Worm (Caenorhabditis elegans) whole organism, mixed stage, embryonic: Measurements from ENCODE around the gene C18H2.5.
A peak's percentile ranks its signal among the peaks of the same experiment; 100 is the strongest.

Experiments
- M03D4.4 ChIP-seq: sonication (generic microtip); optimal IDR thresholded peaks from 2 replicates; lab custom pipeline; 2017; ENCODE audit warnings: mild to moderate bottlenecking, missing genetic modification characterization, missing compliant biosample characterization
- bed-3 ChIP-seq: fragments of 200-800 bp; sonication (Bioruptor generic); optimal IDR thresholded peaks from 3 replicates; lab custom pipeline; 2018; ENCODE audit warnings: mild to moderate bottlenecking, missing genetic modification characterization, moderate library complexity, missing compliant biosample characterization
- blmp-1 ChIP-seq: fragments of 150-350 bp; optimal IDR thresholded peaks from 2 replicates; lab custom pipeline; 2014; ENCODE audit warnings: missing biosample characterization, missing genetic modification characterization
- ceh-39 ChIP-seq: fragments of 150-350 bp; optimal IDR thresholded peaks from 2 replicates; lab custom pipeline; 2014; ENCODE audit warnings: missing biosample characterization, missing genetic modification characterization
- ceh-43 ChIP-seq: fragments of 200-800 bp; sonication (Bioruptor generic); optimal IDR thresholded peaks from 2 replicates; lab custom pipeline; 2018; ENCODE audit warnings: mild to moderate bottlenecking, missing genetic modification characterization, moderate library complexity, missing compliant biosample characterization
- ceh-83 ChIP-seq: fragments of 200-800 bp; sonication (Bioruptor generic); optimal IDR thresholded peaks from 2 replicates; lab custom pipeline; 2018; ENCODE audit warnings: mild to moderate bottlenecking, missing genetic modification characterization, missing compliant biosample characterization
- ces-1 ChIP-seq: fragments of 150-350 bp; optimal IDR thresholded peaks from 2 replicates; lab custom pipeline; 2014; ENCODE audit warnings: missing biosample characterization, missing genetic modification reagents, missing genetic modification characterization
- cnd-1 ChIP-seq: fragments of 200-800 bp; sonication (Bioruptor generic); optimal IDR thresholded peaks from 2 replicates; lab custom pipeline; 2018; ENCODE audit warnings: mild to moderate bottlenecking, missing genetic modification characterization, missing compliant biosample characterization
- drap-1 ChIP-seq: fragments of 200-800 bp; sonication (Bioruptor generic); optimal IDR thresholded peaks from 3 replicates; lab custom pipeline; 2018; ENCODE audit warnings: mild to moderate bottlenecking, missing genetic modification characterization, missing compliant biosample characterization
- elt-1 ChIP-seq: sonication (generic microtip); optimal IDR thresholded peaks from 2 replicates; lab custom pipeline; 2017; ENCODE audit warnings: missing genetic modification characterization, mild to moderate bottlenecking, missing compliant biosample characterization, antibody characterized with exemption, moderate library complexity, borderline replicate concordance; ENCODE audit not compliant: insufficient read depth
- elt-3 ChIP-seq: fragments of 150-350 bp; optimal IDR thresholded peaks from 2 replicates; lab custom pipeline; 2014; ENCODE audit warnings: missing biosample characterization, missing genetic modification characterization
- flh-1 ChIP-seq: fragments of 200-800 bp; sonication (Bioruptor generic); optimal IDR thresholded peaks from 2 replicates; lab custom pipeline; 2018; ENCODE audit warnings: mild to moderate bottlenecking, missing genetic modification characterization, moderate library complexity, missing compliant biosample characterization
- ham-2 ChIP-seq: fragments of 200-800 bp; sonication (Bioruptor generic); optimal IDR thresholded peaks from 2 replicates; lab custom pipeline; 2018; ENCODE audit warnings: mild to moderate bottlenecking, missing genetic modification characterization, missing compliant biosample characterization
- hlh-1 ChIP-seq: fragments of 150-350 bp; optimal IDR thresholded peaks from 2 replicates; lab custom pipeline; 2014; ENCODE audit warnings: missing biosample characterization, missing genetic modification reagents, missing genetic modification characterization
- lin-13 ChIP-seq: fragments of 150-350 bp; optimal IDR thresholded peaks from 2 replicates; lab custom pipeline; 2014; ENCODE audit warnings: missing biosample characterization, missing genetic modification characterization
- lin-32 ChIP-seq: fragments of 200-800 bp; sonication (Bioruptor generic); optimal IDR thresholded peaks from 2 replicates; lab custom pipeline; 2018; ENCODE audit warnings: mild to moderate bottlenecking, missing genetic modification characterization, missing compliant biosample characterization
- lsy-2 ChIP-seq: fragments of 150-350 bp; optimal IDR thresholded peaks from 2 replicates; lab custom pipeline; 2014; ENCODE audit warnings: missing biosample characterization, missing genetic modification characterization
- mab-5 ChIP-seq: fragments of 150-350 bp; optimal IDR thresholded peaks from 2 replicates; lab custom pipeline; 2014; ENCODE audit warnings: missing biosample characterization, missing genetic modification characterization
- mep-1 ChIP-seq: fragments of 150-350 bp; optimal IDR thresholded peaks from 2 replicates; lab custom pipeline; 2017; ENCODE audit warnings: missing biosample characterization, missing genetic modification reagents, missing genetic modification characterization, inconsistent platforms
- mls-2 ChIP-seq: sonication (generic microtip); optimal IDR thresholded peaks from 2 replicates; lab custom pipeline; 2016; ENCODE audit warnings: mild to moderate bottlenecking, missing genetic modification characterization, moderate library complexity, missing compliant biosample characterization
- nhr-12 ChIP-seq: fragments of 150-350 bp; optimal IDR thresholded peaks from 2 replicates; lab custom pipeline; 2014; ENCODE audit warnings: missing biosample characterization, missing genetic modification characterization
- nhr-2 ChIP-seq: fragments of 150-350 bp; optimal IDR thresholded peaks from 2 replicates; lab custom pipeline; 2014; ENCODE audit warnings: missing biosample characterization, missing genetic modification characterization
- nhr-237 ChIP-seq: fragments of 150-350 bp; optimal IDR thresholded peaks from 2 replicates; lab custom pipeline; 2014; ENCODE audit warnings: missing biosample characterization, missing genetic modification characterization
- nhr-28 ChIP-seq: fragments of 150-350 bp; optimal IDR thresholded peaks from 2 replicates; lab custom pipeline; 2014; ENCODE audit warnings: missing biosample characterization, missing genetic modification characterization
- nhr-76 ChIP-seq: sonication (generic microtip); optimal IDR thresholded peaks from 2 replicates; lab custom pipeline; 2017; ENCODE audit warnings: missing biosample characterization, missing genetic modification characterization
- pha-4 ChIP-seq: fragments of 150-350 bp; optimal IDR thresholded peaks from 2 replicates; lab custom pipeline; 2018; ENCODE audit warnings: missing biosample characterization, missing genetic modification reagents, missing genetic modification characterization
- sem-2 ChIP-seq: fragments of 200-800 bp; sonication (Bioruptor generic); optimal IDR thresholded peaks from 2 replicates; lab custom pipeline; 2018; ENCODE audit warnings: mild to moderate bottlenecking, missing genetic modification characterization, missing compliant biosample characterization
- snpc-4 ChIP-seq: fragments of 150-350 bp; optimal IDR thresholded peaks from 2 replicates; lab custom pipeline; 2014; ENCODE audit warnings: missing biosample characterization, missing genetic modification characterization
- sptf-1 ChIP-seq: sonication (generic microtip); optimal IDR thresholded peaks from 2 replicates; lab custom pipeline; 2017; ENCODE audit warnings: mild to moderate bottlenecking, missing genetic modification characterization, moderate library complexity, missing compliant biosample characterization
- tbx-8 ChIP-seq: fragments of 200-800 bp; sonication (Bioruptor generic); optimal IDR thresholded peaks from 2 replicates; lab custom pipeline; 2018; ENCODE audit warnings: mild to moderate bottlenecking, missing genetic modification characterization, moderate library complexity, missing compliant biosample characterization
- unc-120 ChIP-seq: sonication (generic microtip); optimal IDR thresholded peaks from 2 replicates; lab custom pipeline; 2017; ENCODE audit warnings: missing genetic modification characterization, missing compliant biosample characterization; ENCODE audit not compliant: poor library complexity, severe bottlenecking
- unc-39 ChIP-seq: fragments of 150-350 bp; optimal IDR thresholded peaks from 2 replicates; lab custom pipeline; 2014; ENCODE audit warnings: missing biosample characterization, missing genetic modification characterization
- unc-62 ChIP-seq: fragments of 150-350 bp; optimal IDR thresholded peaks from 2 replicates; lab custom pipeline; 2014; ENCODE audit warnings: missing biosample characterization, missing genetic modification reagents, missing genetic modification characterization
- zip-8 ChIP-seq: fragments of 150-350 bp; optimal IDR thresholded peaks from 2 replicates; lab custom pipeline; 2014; ENCODE audit warnings: missing biosample characterization, missing genetic modification characterization
- ztf-11 ChIP-seq: fragments of 150-350 bp; optimal IDR thresholded peaks from 2 replicates; lab custom pipeline; 2014; ENCODE audit warnings: missing biosample characterization, missing genetic modification characterization

C18H2.5 gene

ce11 chrIII:7718318-7718717 is 24.1 kb upstream of the C18H2.5 start:
- TF ChIP-seq cnd-1 (tag; lab: Kevin White, UChicago) (no peak), unc-62 (GFP tag; lab: Kevin White, UChicago) (peak; percentile 47), lsy-2 (peak; percentile 4), sptf-1 (tag; lab: Kevin White, UChicago) (no peak), mep-1 (tag; lab: Kevin White, UChicago) (peak; percentile 25), pha-4 (tag; lab: Kevin White, UChicago) (no peak), nhr-237 (tag; lab: Kevin White, UChicago) (peak; percentile 24)

- peak; percentile 66 for TF ChIP-seq hlh-1 (tag; lab: Kevin White, UChicago)
- TF ChIP-seq nhr-2: peak; percentile 75
- TF ChIP-seq lsy-2: no peak
Observed at ce11 chrIII:7716550-7716949, 22.4 kb upstream of the C18H2.5 start.

- no peak for TF ChIP-seq ztf-11 (tag; lab: Kevin White, UChicago)
- TF ChIP-seq hlh-1 (tag; lab: Kevin White, UChicago): peak; percentile 36
- peak; percentile 69 for TF ChIP-seq mep-1 (tag; lab: Kevin White, UChicago)
Observed at ce11 chrIII:7711908-7712359, 17.8 kb upstream of the C18H2.5 start, which contains the start of gene C03B8.3. Gene C03B8.3, plus strand, starts transcription at chrIII:7712309.

- no peak for TF ChIP-seq lsy-2
- no peak for TF ChIP-seq bed-3 (GFP tag; lab: Kevin White, UChicago)
- TF ChIP-seq ceh-43: no peak
- TF ChIP-seq mls-2 (tag; lab: Kevin White, UChicago): no peak
- TF ChIP-seq ceh-39 (tag; lab: Kevin White, UChicago): no peak
- TF ChIP-seq elt-3 (tag; lab: Kevin White, UChicago): no peak
- no peak for TF ChIP-seq nhr-12 (tag; lab: Kevin White, UChicago)
- no peak for TF ChIP-seq M03D4.4 (tag; lab: Kevin White, UChicago)
- TF ChIP-seq sptf-1 (tag; lab: Kevin White, UChicago): no peak
- no peak for TF ChIP-seq drap-1
- no peak for TF ChIP-seq lin-13 (tag; lab: Kevin White, UChicago)
- TF ChIP-seq pha-4 (tag; lab: Kevin White, UChicago): no peak
- no peak for TF ChIP-seq ztf-11 (tag; lab: Kevin White, UChicago)
- TF ChIP-seq elt-1 (tag; lab: Kevin White, UChicago): no peak
- TF ChIP-seq nhr-2: no peak
- no peak for TF ChIP-seq flh-1 (GFP tag; lab: Kevin White, UChicago)
- no peak for TF ChIP-seq nhr-237 (tag; lab: Kevin White, UChicago)
- TF ChIP-seq cnd-1 (tag; lab: Kevin White, UChicago): no peak
Observed at ce11 chrIII:7711495-7711894, 17.3 kb upstream of the C18H2.5 start.

ce11 chrIII:7710943-7711342 is 16.8 kb upstream of the C18H2.5 start:
- TF ChIP-seq lsy-2 (peak; percentile 23), mep-1 (tag; lab: Kevin White, UChicago) (no peak), unc-120 (tag; lab: Kevin White, UChicago) (peak; percentile 73), bed-3 (GFP tag; lab: Kevin White, UChicago) (no peak), unc-39 (tag; lab: Kevin White, UChicago) (no peak), cnd-1 (tag; lab: Kevin White, UChicago) (peak; percentile 39), mls-2 (tag; lab: Kevin White, UChicago) (peak; percentile 40), nhr-237 (tag; lab: Kevin White, UChicago) (peak; percentile 16), ceh-83 (GFP tag; lab: Kevin White, UChicago) (no peak), mab-5 (tag; lab: Kevin White, UChicago) (no peak), sem-2 (GFP tag; lab: Kevin White, UChicago) (no peak), blmp-1 (tag; lab: Kevin White, UChicago) (no peak), hlh-1 (tag; lab: Kevin White, UChicago) (no peak), nhr-28 (tag; lab: Kevin White, UChicago) (no peak), lin-13 (tag; lab: Kevin White, UChicago) (no peak), lin-32 (GFP tag; lab: Kevin White, UChicago) (no peak), pha-4 (tag; lab: Kevin White, UChicago) (peak; percentile 2), ces-1 (GFP tag; lab: Kevin White, UChicago) (peak; percentile 63), ham-2 (GFP tag; lab: Kevin White, UChicago) (no peak), nhr-12 (tag; lab: Kevin White, UChicago) (no peak), zip-8 (tag; lab: Kevin White, UChicago) (no peak), snpc-4 (tag; lab: Kevin White, UChicago) (no peak), ceh-39 (tag; lab: Kevin White, UChicago) (no peak), drap-1 (peak; percentile 11), sptf-1 (tag; lab: Kevin White, UChicago) (peak; percentile 35), ceh-43 (no peak), nhr-76 (no peak), nhr-2 (no peak), unc-62 (GFP tag; lab: Kevin White, UChicago) (no peak), tbx-8 (GFP tag; lab: Kevin White, UChicago) (no peak), flh-1 (GFP tag; lab: Kevin White, UChicago) (no peak), elt-3 (tag; lab: Kevin White, UChicago) (no peak), ztf-11 (tag; lab: Kevin White, UChicago) (no peak), elt-1 (tag; lab: Kevin White, UChicago) (no peak), M03D4.4 (tag; lab: Kevin White, UChicago) (no peak)
